Fruit fly (Drosophila melanogaster) whole organism, embryonic: ENCODE data around the gene PH4alphaEFB.

ENCODE experiments used
- CG11456 ChIP-seq: fragments of 200-800 bp; sonication (Bioruptor generic); IDR thresholded peaks from 3 replicates; pipeline ENCODE4 v1.3.6; 2022; ENCODE audit warnings: missing biosample characterization, missing genetic modification characterization
- CG13894 ChIP-seq: fragments of 200-800 bp; sonication (Bioruptor generic); optimal IDR thresholded peaks from 3 replicates; lab custom pipeline; 2018; ENCODE audit warnings: missing biosample characterization, mild to moderate bottlenecking, missing genetic modification characterization, moderate library complexity
- CG4404 ChIP-seq: fragments of 200-800 bp; sonication (Bioruptor generic); IDR thresholded peaks from 2 replicates; pipeline ENCODE4 v1.3.6; 2022; ENCODE audit warnings: missing biosample characterization, missing genetic modification characterization
- CG6854 ChIP-seq: fragments of 200-800 bp; sonication (Bioruptor generic); optimal IDR thresholded peaks from 3 replicates; lab custom pipeline; 2017; ENCODE audit warnings: missing biosample characterization, mild to moderate bottlenecking, missing genetic modification characterization
- Sry-β ChIP-seq: fragments of 200-800 bp; sonication (Bioruptor generic); optimal IDR thresholded peaks from 2 replicates; lab custom pipeline; 2018; ENCODE audit warnings: missing biosample characterization, mild to moderate bottlenecking, missing genetic modification characterization, moderate library complexity

- no peak for TF ChIP-seq CG13894 (tag; lab: Kevin White, UChicago)
- TF ChIP-seq CG11456 (GFP tag; lab: Robert Waterston, UW) = no peak
- no peak for TF ChIP-seq CG6854 (GFP tag; lab: Kevin White, UChicago)
- no peak for TF ChIP-seq Sry-β (GFP tag; lab: Kevin White, UChicago)
- TF ChIP-seq CG4404 (GFP tag; lab: Robert Waterston, UW) = no peak
Observed at dm6 chr3R:30416765-30417274, 49.0 kb upstream of the PH4alphaEFB start.
